Worm (Caenorhabditis elegans) whole organism, dauer: ENCODE data around the gene C08F11.10.

Experiments used
- unc-62 ChIP-seq: sonication (generic microtip); optimal IDR thresholded peaks from 2 replicates; lab custom pipeline; 2017; ENCODE audit warnings: missing biosample characterization, missing genetic modification reagents, missing genetic modification characterization

Gene C08F11.10

ce11 chrIV:13649126-13649525 is at the start of gene C08F11.10:
Gene C08F11.10, minus strand, starts transcription at chrIV:13649226.
- TF ChIP-seq unc-62 (GFP tag; lab: Kevin White, UChicago), result no peak

DNA sequence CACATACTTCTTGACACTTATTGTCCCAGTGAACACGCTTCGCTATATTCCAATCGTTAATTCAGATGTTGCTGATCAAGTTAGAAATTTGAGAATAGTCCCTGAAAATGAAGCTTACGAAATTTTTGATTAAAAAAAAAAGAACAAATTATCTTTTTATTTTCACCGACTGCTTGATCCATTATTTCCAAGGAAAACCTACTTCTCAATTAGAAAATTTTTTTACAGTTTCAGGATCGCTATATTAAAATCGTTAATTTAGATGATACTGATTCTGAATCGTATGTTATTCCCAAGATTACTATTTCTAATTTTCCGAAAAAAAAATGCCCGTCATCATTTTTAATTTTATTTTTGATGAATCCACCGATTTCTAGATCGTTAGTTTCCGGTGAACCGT is 49.6 kb upstream of the C08F11.10 start, which contains the start of gene T23G4.127:
Gene T23G4.127, minus strand, starts transcription at position 101 of the 400 bp plus-strand sequence.
- no peak for TF ChIP-seq unc-62 (GFP tag; lab: Kevin White, UChicago)

- TF ChIP-seq unc-62 (GFP tag; lab: Kevin White, UChicago), result no peak
Measured at ce11 chrIV:13696900-13697299, 47.9 kb upstream of the C08F11.10 start.

DNA sequence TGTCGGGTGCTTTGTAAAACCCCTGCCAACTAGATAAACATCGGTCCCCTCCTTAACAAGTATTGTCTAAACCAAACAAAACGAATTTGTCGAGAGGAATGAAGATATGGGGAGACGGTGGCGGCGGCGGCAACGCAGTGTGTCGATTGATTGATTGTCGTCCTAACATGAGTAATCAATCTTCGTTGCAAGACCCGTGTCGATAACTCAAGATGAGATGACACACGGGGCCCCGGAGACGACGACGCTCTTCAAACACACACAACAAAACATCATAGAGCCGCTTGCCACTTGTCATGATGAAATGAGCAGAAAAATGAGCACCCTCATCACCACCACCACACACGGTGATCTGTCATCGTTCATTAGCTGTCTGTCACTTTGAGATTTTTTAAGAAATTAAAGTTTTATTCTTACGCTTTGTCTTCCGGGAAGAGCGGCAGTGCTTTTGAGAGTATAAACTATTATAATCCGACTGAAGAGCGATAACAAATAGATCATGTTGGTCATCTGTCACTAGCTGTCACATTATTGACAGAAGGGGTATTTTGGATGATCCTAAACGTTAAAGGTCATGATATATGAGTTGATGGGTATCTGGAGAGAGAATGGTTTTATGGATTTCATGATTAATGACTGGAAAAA is 46.8 kb upstream of the C08F11.10 start:
- peak; percentile 27 for TF ChIP-seq unc-62 (GFP tag; lab: Kevin White, UChicago)

DNA sequence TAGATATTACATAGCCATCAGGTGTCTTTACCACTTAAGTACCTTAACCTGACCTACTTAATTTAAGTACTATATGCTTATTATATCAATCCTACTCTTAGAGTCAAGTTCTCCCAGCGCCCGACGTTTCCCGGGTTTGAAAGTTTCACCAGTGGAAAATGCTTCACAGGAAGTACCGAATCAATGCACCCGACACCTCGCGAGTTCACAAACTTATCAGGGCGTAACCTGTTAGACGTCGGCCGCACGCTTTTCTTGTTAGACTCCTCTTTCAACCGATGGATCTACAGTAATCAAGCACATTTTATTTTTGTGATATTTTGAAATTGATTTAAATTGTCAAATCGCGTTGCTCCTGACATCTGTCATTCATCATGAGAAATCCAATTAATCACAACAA is 46.3 kb upstream of the C08F11.10 start:
- TF ChIP-seq unc-62 (GFP tag; lab: Kevin White, UChicago), result no peak

DNA sequence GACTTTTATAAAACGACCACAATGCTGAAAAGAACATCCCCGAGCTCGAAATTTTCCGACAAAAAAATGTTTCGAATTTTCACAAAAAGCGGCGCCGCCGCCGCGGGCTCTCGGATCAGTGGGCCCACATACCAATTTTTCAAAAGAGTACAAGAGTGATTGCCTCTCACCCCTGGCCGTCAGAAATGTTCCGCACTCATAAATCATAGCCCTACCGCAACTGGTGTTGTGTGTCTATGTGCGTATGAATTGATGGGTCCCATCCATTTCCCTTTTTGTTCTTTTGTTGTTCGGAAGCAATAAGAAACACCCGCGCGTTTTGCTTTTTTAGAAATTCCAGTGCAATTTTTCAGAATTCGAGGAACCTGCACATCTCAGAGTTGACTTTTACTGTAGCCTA is 45.6 kb upstream of the C08F11.10 start:
- TF ChIP-seq unc-62 (GFP tag; lab: Kevin White, UChicago), result no peak

ce11 chrIV:13693976-13694375 is 45.0 kb upstream of the C08F11.10 start:
- TF ChIP-seq unc-62 (GFP tag; lab: Kevin White, UChicago), result no peak

DNA sequence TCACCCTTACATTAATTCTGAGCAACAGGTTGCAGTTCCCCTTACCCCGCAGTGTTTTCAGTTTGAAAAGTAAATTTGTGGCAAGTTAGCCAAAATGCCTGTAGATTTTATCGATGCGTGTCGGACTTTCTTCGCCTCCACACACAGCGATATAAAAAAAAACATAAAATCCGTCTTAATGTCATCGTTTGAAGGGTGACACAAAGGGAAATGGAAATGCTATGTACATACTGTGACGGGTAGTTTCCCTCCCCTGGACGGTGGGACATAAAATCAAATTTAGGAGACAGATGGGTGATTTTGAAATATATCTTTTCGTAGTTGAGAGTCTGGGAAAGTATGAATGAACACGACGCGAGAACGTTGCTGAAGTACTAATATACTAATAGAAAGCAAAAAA is 43.5 kb upstream of the C08F11.10 start:
- TF ChIP-seq unc-62 (GFP tag; lab: Kevin White, UChicago), result no peak

DNA sequence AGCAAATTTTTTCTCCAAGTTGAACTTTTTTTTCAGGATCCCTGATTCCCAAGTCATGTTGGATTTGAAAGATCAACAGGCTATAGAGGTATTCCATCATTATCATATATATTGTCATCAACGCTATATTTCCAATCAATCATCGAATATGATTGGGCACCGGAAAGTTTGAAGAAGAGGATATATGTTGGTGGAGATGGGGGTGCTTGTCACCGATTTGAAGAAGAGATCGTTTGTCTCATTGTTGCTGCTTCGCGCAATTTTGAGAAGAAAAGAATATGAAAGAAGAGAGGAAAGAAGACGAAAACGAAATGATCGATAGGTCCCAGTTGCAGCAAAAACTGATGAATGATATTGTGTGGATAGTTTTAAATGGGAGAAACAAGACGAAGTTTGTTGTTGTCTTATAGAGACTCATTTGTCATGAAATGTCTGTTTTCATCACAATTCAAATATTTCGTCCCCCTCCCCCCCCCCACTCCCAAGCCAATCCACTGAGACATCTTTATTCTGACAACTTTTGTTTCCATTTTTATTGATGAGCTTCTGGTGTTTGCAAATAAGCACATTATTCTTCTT is 40.4 kb upstream of the C08F11.10 start, which contains the start of gene T23G4.2:
Gene T23G4.2, minus strand, starts transcription at position 255 of the 579 bp plus-strand sequence.
- TF ChIP-seq unc-62 (GFP tag; lab: Kevin White, UChicago), result no peak

ce11 chrIV:13687631-13688030 is 38.6 kb upstream of the C08F11.10 start:
- no peak for TF ChIP-seq unc-62 (GFP tag; lab: Kevin White, UChicago)

DNA sequence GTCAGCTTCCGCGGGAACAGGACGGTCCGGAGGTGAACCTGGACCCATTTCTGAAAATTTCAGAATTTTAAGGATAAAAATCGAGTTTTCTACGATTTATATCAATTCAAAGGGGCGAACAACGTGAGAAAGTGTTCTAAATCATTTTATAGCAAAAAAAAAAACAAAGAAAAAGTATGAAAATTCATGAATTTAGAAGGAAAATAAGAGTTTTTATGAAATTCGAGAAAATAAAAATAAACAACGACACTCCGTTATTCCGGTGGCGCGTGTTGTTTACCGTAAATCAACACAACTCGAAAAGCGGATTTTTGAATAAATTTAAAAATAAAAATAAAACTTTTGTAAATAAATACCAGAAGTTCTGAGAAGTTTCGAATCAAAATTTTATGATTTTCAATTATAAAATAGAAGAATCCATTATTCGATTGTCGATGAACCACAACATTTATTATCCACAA is 38.0 kb upstream of the C08F11.10 start, which contains the start of gene nyn-1:
Gene nyn-1, minus strand, starts transcription at position 51 of the 461 bp plus-strand sequence.
- no peak for TF ChIP-seq unc-62 (GFP tag; lab: Kevin White, UChicago)

DNA sequence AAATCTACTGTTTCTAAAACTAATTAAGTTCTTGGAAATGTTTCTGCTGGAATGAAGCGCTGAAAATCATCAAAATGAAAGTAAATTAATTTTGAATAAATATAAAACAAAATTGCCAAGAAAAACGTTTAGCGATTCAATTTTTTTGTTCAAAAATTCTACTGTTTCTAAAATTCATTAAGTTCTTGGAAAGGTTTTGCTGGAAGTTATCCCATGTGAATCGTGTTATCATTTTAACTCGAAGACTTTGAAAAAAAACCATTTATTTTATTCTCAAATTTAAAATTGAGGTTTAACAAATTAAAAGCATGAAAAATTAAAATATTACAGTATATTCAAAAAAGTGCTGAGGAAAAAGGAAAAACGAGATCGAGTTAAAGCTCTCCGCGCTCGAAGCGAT is 35.8 kb upstream of the C08F11.10 start:
- no peak for TF ChIP-seq unc-62 (GFP tag; lab: Kevin White, UChicago)

ce11 chrIV:13682733-13683132 is 33.7 kb upstream of the C08F11.10 start:
- TF ChIP-seq unc-62 (GFP tag; lab: Kevin White, UChicago), result no peak

DNA sequence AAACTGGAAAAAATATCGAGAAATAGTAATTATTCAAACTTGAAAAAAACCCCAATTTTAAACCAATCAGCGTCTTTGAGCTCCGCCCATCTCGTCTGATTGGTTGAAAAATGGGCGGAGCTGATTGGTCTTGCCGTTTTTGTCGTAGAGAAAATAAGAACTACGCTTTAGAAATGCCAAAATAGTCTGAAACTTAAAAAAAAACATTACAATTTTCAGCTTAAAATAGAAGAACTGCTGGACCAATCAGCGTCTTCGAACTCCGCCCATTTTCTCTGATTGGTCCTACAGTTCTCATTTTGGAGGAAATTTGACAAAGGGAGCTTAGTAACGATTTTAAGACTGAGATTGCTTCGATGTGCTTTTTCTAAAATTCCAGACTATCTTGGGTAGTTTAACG is 30.5 kb upstream of the C08F11.10 start:
- TF ChIP-seq unc-62 (GFP tag; lab: Kevin White, UChicago), result no peak

- no peak for TF ChIP-seq unc-62 (GFP tag; lab: Kevin White, UChicago)
Measured at ce11 chrIV:13678649-13679048, 29.6 kb upstream of the C08F11.10 start, which contains the start of gene srlf-26. Gene srlf-26, plus strand, starts transcription at chrIV:13678949.

- TF ChIP-seq unc-62 (GFP tag; lab: Kevin White, UChicago), result no peak
Measured at ce11 chrIV:13673504-13673903, 24.5 kb upstream of the C08F11.10 start, which contains the start of gene oac-48. Gene oac-48, plus strand, starts transcription at chrIV:13673804.
